Worm (Caenorhabditis elegans) whole organism, L1 larva: ENCODE measurements around the gene lgc-37.

ENCODE experiments used
- efl-1 ChIP-seq, 4 experiments: fragments of 150-350 bp; optimal IDR thresholded peaks in 3 of 4; peaks in 1 of 4; 1 replicate in 1 of 4; 2 replicates in 3 of 4; lab custom pipeline; 2014; ENCODE audit warnings: missing biosample characterization in 2 of 4, missing genetic modification characterization in 2 of 4, missing genetic modification reagents in 2 of 4
- nhr-11 ChIP-seq: fragments of 150-350 bp; optimal IDR thresholded peaks from 2 replicates; lab custom pipeline; 2014; ENCODE audit warnings: missing biosample characterization, missing genetic modification characterization

ce11 chrIII:12789420-12789819 is 4.5 kb downstream of the lgc-37 start, which contains the start of gene BE10.1:
- TF ChIP-seq efl-1 (optimal IDR thresholded peaks at IDR 0.05; lab: Kevin White, UChicago) (no peak), efl-1 (GFP tag; optimal IDR thresholded peaks at IDR 0.05 in 1 of 2; lab: Kevin White, UChicago) (no peak), nhr-11 (tag; lab: Kevin White, UChicago) (no peak)
